Fruit fly (Drosophila melanogaster) whole organism, embryonic: ENCODE results near the gene CG14965.
A peak's percentile ranks its signal among the peaks of the same experiment; 100 is the strongest.

Experiments used
- Asciz ChIP-seq: fragments of 200-800 bp; sonication (Bioruptor generic); optimal IDR thresholded peaks from 2 replicates; lab custom pipeline; 2017; ENCODE audit warnings: missing biosample characterization, mild to moderate bottlenecking, missing genetic modification characterization, missing genetic modification reagents
- Awh ChIP-seq: fragments of 200-800 bp; sonication (Bioruptor generic); IDR thresholded peaks from 2 replicates; pipeline ENCODE4, ENCODE4 v1.3.6; 2022; ENCODE audit warnings: missing biosample characterization, missing genetic modification characterization
- CG10209 ChIP-seq: fragments of 200-800 bp; sonication (Bioruptor generic); optimal IDR thresholded peaks from 3 replicates; lab custom pipeline; 2017; ENCODE audit warnings: missing biosample characterization, mild to moderate bottlenecking, missing genetic modification characterization, missing genetic modification reagents
- CG10267 ChIP-seq: fragments of 200-800 bp; sonication (Bioruptor generic); optimal IDR thresholded peaks from 2 replicates; lab custom pipeline; 2018; ENCODE audit warnings: missing biosample characterization, mild to moderate bottlenecking, missing genetic modification characterization, moderate library complexity
- CG10321 ChIP-seq: fragments of 200-800 bp; sonication (Bioruptor generic); IDR thresholded peaks from 2 replicates; pipeline ENCODE4 v1.3.6; 2022; ENCODE audit warnings: missing biosample characterization, missing genetic modification characterization
- CG10431 ChIP-seq: fragments of 200-800 bp; sonication (Bioruptor generic); optimal IDR thresholded peaks from 3 replicates; lab custom pipeline; 2018; ENCODE audit warnings: missing biosample characterization, mild to moderate bottlenecking, missing genetic modification characterization
- CG11093 ChIP-seq: fragments of 200-800 bp; sonication (Bioruptor generic); IDR thresholded peaks from 3 replicates; pipeline ENCODE4 v1.3.6; 2022; ENCODE audit warnings: missing biosample characterization, missing genetic modification characterization
- CG11247 ChIP-seq: fragments of 200-800 bp; sonication (Bioruptor generic); IDR thresholded peaks from 2 replicates; pipeline ENCODE4 v1.3.6; 2022; ENCODE audit warnings: missing biosample characterization, missing genetic modification characterization
- CG12236 ChIP-seq: fragments of 200-800 bp; sonication (Bioruptor generic); optimal IDR thresholded peaks from 2 replicates; lab custom pipeline; 2016; ENCODE audit warnings: missing biosample characterization, missing genetic modification characterization
- CG14441 ChIP-seq: fragments of 200-800 bp; sonication (Bioruptor generic); IDR thresholded peaks from 2 replicates; pipeline ENCODE4 v1.3.6; 2022; ENCODE audit warnings: missing biosample characterization, missing genetic modification characterization
- CG15269 ChIP-seq: fragments of 200-800 bp; sonication (Bioruptor generic); optimal IDR thresholded peaks from 2 replicates; lab custom pipeline; 2018; ENCODE audit warnings: missing biosample characterization, mild to moderate bottlenecking, missing genetic modification characterization, moderate library complexity
- CG17186 ChIP-seq: fragments of 200-800 bp; sonication (Bioruptor generic); optimal IDR thresholded peaks from 3 replicates; lab custom pipeline; 2017; ENCODE audit warnings: missing biosample characterization, missing genetic modification reagents, missing genetic modification characterization
- CG17328 ChIP-seq: fragments of 200-800 bp; sonication (Bioruptor generic); IDR thresholded peaks from 2 replicates; pipeline ENCODE4 v1.3.6; 2022; ENCODE audit warnings: missing biosample characterization, missing genetic modification characterization
- CG17385 ChIP-seq: fragments of 200-800 bp; sonication (Bioruptor generic); optimal IDR thresholded peaks from 3 replicates; lab custom pipeline; 2018; ENCODE audit warnings: missing biosample characterization, mild to moderate bottlenecking, missing genetic modification characterization
- CG1832 ChIP-seq: fragments of 200-800 bp; sonication (Bioruptor generic); optimal IDR thresholded peaks from 2 replicates; lab custom pipeline; 2017; ENCODE audit warnings: missing biosample characterization, mild to moderate bottlenecking, missing genetic modification characterization, inconsistent platforms
- CG2120 ChIP-seq: fragments of 200-800 bp; sonication (Bioruptor generic); optimal IDR thresholded peaks from 3 replicates; lab custom pipeline; 2016; ENCODE audit warnings: missing biosample characterization, missing genetic modification characterization
- CG2875 ChIP-seq: fragments of 200-800 bp; sonication (Bioruptor generic); optimal IDR thresholded peaks from 2 replicates; lab custom pipeline; 2017; ENCODE audit warnings: missing biosample characterization, mild to moderate bottlenecking, missing genetic modification characterization, missing genetic modification reagents
- CG2889 ChIP-seq: fragments of 200-800 bp; sonication (Bioruptor generic); IDR thresholded peaks from 3 replicates; pipeline ENCODE4 v1.3.6; 2022; ENCODE audit warnings: missing biosample characterization, missing genetic modification characterization
- CG31365 ChIP-seq: fragments of 200-800 bp; sonication (Bioruptor generic); optimal IDR thresholded peaks from 2 replicates; lab custom pipeline; 2018; ENCODE audit warnings: missing biosample characterization, mild to moderate bottlenecking, missing genetic modification characterization
- CG32767 ChIP-seq: fragments of 200-800 bp; sonication (Bioruptor generic); IDR thresholded peaks from 2 replicates; pipeline ENCODE4 v1.3.6; 2022; ENCODE audit warnings: missing biosample characterization, missing genetic modification characterization
- CG34224 ChIP-seq: fragments of 200-800 bp; sonication (Bioruptor generic); IDR thresholded peaks from 3 replicates; pipeline ENCODE4 v1.3.6; 2022; ENCODE audit warnings: missing biosample characterization, missing genetic modification characterization; ENCODE audit not compliant: partially characterized antibody
- CG4360 ChIP-seq: fragments of 200-800 bp; sonication (Bioruptor generic); IDR thresholded peaks from 2 replicates; pipeline ENCODE4 v1.3.6; 2022; ENCODE audit warnings: missing biosample characterization, missing genetic modification characterization
- CG4617 ChIP-seq: fragments of 200-800 bp; sonication (Bioruptor generic); optimal IDR thresholded peaks from 3 replicates; lab custom pipeline; 2016; ENCODE audit warnings: missing biosample characterization, missing genetic modification characterization, borderline replicate concordance
- CG6854 ChIP-seq: fragments of 200-800 bp; sonication (Bioruptor generic); optimal IDR thresholded peaks from 3 replicates; lab custom pipeline; 2017; ENCODE audit warnings: missing biosample characterization, mild to moderate bottlenecking, missing genetic modification characterization
- Dp ChIP-seq: fragments of 200-800 bp; sonication (Bioruptor generic); optimal IDR thresholded peaks from 2 replicates; lab custom pipeline; 2018; ENCODE audit warnings: missing biosample characterization, mild to moderate bottlenecking, missing genetic modification characterization, moderate library complexity
- Fer3 ChIP-seq: fragments of 200-800 bp; sonication (Bioruptor generic); optimal IDR thresholded peaks from 2 replicates; lab custom pipeline; 2018; ENCODE audit warnings: missing biosample characterization, mild to moderate bottlenecking, missing genetic modification characterization, moderate library complexity
- HLH3B ChIP-seq: fragments of 200-800 bp; sonication (Bioruptor generic); IDR thresholded peaks from 2 replicates; pipeline ENCODE4 v1.3.6; 2022; ENCODE audit warnings: missing biosample characterization, missing genetic modification characterization
- Hand ChIP-seq: fragments of 200-800 bp; sonication (Bioruptor generic); optimal IDR thresholded peaks from 2 replicates; lab custom pipeline; 2017; ENCODE audit warnings: mild to moderate bottlenecking, missing biosample characterization, missing genetic modification reagents, missing genetic modification characterization
- Hmr ChIP-seq: fragments of 200-800 bp; sonication (Bioruptor generic); optimal IDR thresholded peaks from 3 replicates; lab custom pipeline; 2017; ENCODE audit warnings: mild to moderate bottlenecking, missing biosample characterization, missing genetic modification reagents, missing genetic modification characterization
- Jarid2 ChIP-seq: fragments of 200-800 bp; sonication (Bioruptor generic); optimal IDR thresholded peaks from 3 replicates; lab custom pipeline; 2017; ENCODE audit warnings: mild to moderate bottlenecking, missing biosample characterization, missing genetic modification reagents, missing genetic modification characterization
- Kr ChIP-seq: fragments of 200-800 bp; sonication (Bioruptor generic); optimal IDR thresholded peaks from 2 replicates; lab custom pipeline; 2017; ENCODE audit warnings: missing biosample characterization, mild to moderate bottlenecking, missing genetic modification characterization
- Nf-YA ChIP-seq: fragments of 200-800 bp; sonication (Bioruptor generic); IDR thresholded peaks from 2 replicates; pipeline ENCODE4 v1.3.6; 2022; ENCODE audit warnings: missing biosample characterization, missing genetic modification characterization
- Sox102F ChIP-seq: fragments of 200-800 bp; sonication (Bioruptor generic); optimal IDR thresholded peaks from 2 replicates; lab custom pipeline; 2018; ENCODE audit warnings: missing biosample characterization, mild to moderate bottlenecking, missing genetic modification characterization, moderate library complexity
- ash1 ChIP-seq: fragments of 200-800 bp; sonication (Bioruptor generic); optimal IDR thresholded peaks from 2 replicates; lab custom pipeline; 2018; ENCODE audit warnings: missing biosample characterization, mild to moderate bottlenecking, missing genetic modification characterization
- br ChIP-seq: fragments of >200 bp; optimal IDR thresholded peaks from 2 replicates; lab custom pipeline; 2017
- btn ChIP-seq: fragments of 200-800 bp; sonication (Bioruptor generic); optimal IDR thresholded peaks from 2 replicates; lab custom pipeline; 2016; ENCODE audit warnings: missing biosample characterization, missing genetic modification characterization
- chn ChIP-seq: fragments of 200-800 bp; sonication (Bioruptor generic); optimal IDR thresholded peaks from 2 replicates; lab custom pipeline; 2016; ENCODE audit warnings: missing biosample characterization, missing genetic modification characterization
- crc ChIP-seq: fragments of 200-800 bp; sonication (Bioruptor generic); optimal IDR thresholded peaks from 2 replicates; lab custom pipeline; 2016; ENCODE audit warnings: missing biosample characterization, missing genetic modification characterization
- da ChIP-seq: fragments of 200-800 bp; sonication (Bioruptor generic); optimal IDR thresholded peaks from 2 replicates; lab custom pipeline; 2016; ENCODE audit warnings: missing biosample characterization, missing genetic modification characterization
- ewg ChIP-seq: fragments of 200-800 bp; sonication (Bioruptor generic); optimal IDR thresholded peaks from 3 replicates; lab custom pipeline; 2017; ENCODE audit warnings: mild to moderate bottlenecking, missing biosample characterization, missing genetic modification reagents, missing genetic modification characterization
- ham ChIP-seq: fragments of 200-800 bp; sonication (Bioruptor generic); IDR thresholded peaks from 2 replicates; pipeline ENCODE4 v1.3.6; 2022; ENCODE audit warnings: missing biosample characterization, missing genetic modification characterization
- hbn ChIP-seq: fragments of 200-800 bp; sonication (Bioruptor generic); IDR thresholded peaks from 2 replicates; pipeline ENCODE4 v1.3.6; 2022; ENCODE audit warnings: missing biosample characterization, missing genetic modification characterization; ENCODE audit not compliant: partially characterized antibody
- kah ChIP-seq: fragments of 200-800 bp; sonication (Bioruptor generic); optimal IDR thresholded peaks from 2 replicates; lab custom pipeline; 2018; ENCODE audit warnings: missing biosample characterization, mild to moderate bottlenecking, missing genetic modification characterization
- mld ChIP-seq: fragments of 200-800 bp; sonication (Bioruptor generic); IDR thresholded peaks from 3 replicates; pipeline ENCODE4 v1.3.6; 2022; ENCODE audit warnings: missing biosample characterization, missing genetic modification characterization; ENCODE audit not compliant: partially characterized antibody
- nau ChIP-seq: fragments of 200-800 bp; sonication (Bioruptor generic); optimal IDR thresholded peaks from 3 replicates; lab custom pipeline; 2017; ENCODE audit warnings: missing biosample characterization, mild to moderate bottlenecking, missing genetic modification characterization, missing genetic modification reagents
- p53 ChIP-seq: fragments of 200-800 bp; sonication (Bioruptor generic); optimal IDR thresholded peaks from 2 replicates; lab custom pipeline; 2016; ENCODE audit warnings: missing biosample characterization, missing genetic modification characterization
- toy ChIP-seq: fragments of 200-800 bp; sonication (Bioruptor generic); IDR thresholded peaks from 2 replicates; pipeline ENCODE4 v1.3.6; 2022; ENCODE audit warnings: missing biosample characterization, missing genetic modification characterization
- twi ChIP-seq: fragments of 200-800 bp; optimal IDR thresholded peaks from 2 replicates; lab custom pipeline; 2019; ENCODE audit warnings: missing biosample characterization, mild to moderate bottlenecking, missing genetic modification characterization, moderate library complexity
- vfl ChIP-seq: fragments of 200-800 bp; sonication (Bioruptor generic); optimal IDR thresholded peaks from 2 replicates; lab custom pipeline; 2016; ENCODE audit warnings: missing biosample characterization, missing genetic modification characterization
- zf30C ChIP-seq: fragments of 200-800 bp; sonication (Bioruptor generic); optimal IDR thresholded peaks from 3 replicates; lab custom pipeline; 2018; ENCODE audit warnings: missing biosample characterization, mild to moderate bottlenecking, missing genetic modification characterization

Gene CG14965

dm6 chr3L:3178530-3179096 is 13.7 kb downstream of the CG14965 start, which contains the start of the genes MnM and Girdin (continued):
- no peak for TF ChIP-seq Hand (GFP tag; lab: Kevin White, UChicago)
- TF ChIP-seq CG4360, result no peak
- TF ChIP-seq zf30C (GFP tag; lab: Kevin White, UChicago), result no peak
- TF ChIP-seq CG10267 (tag; lab: Kevin White, UChicago), result peak; percentile 55
- no peak for TF ChIP-seq kah (GFP tag; lab: Kevin White, UChicago)
- TF ChIP-seq p53, result peak; percentile 40
- no peak for TF ChIP-seq Jarid2 (GFP tag; lab: Kevin White, UChicago)
- peak; percentile 91 for TF ChIP-seq CG2120 (GFP tag; lab: Kevin White, UChicago)
- peak; percentile 1 for TF ChIP-seq CG12236 (GFP tag; lab: Kevin White, UChicago)
- TF ChIP-seq ewg (GFP tag; lab: Kevin White, UChicago), result peak; percentile 10
- TF ChIP-seq CG17186 (GFP tag; lab: Kevin White, UChicago), result peak; percentile 53
- TF ChIP-seq CG4617 (GFP tag; lab: Kevin White, UChicago), result peak; percentile 84
- TF ChIP-seq Fer3 (tag; lab: Kevin White, UChicago), result no peak
- no peak for TF ChIP-seq CG32767 (GFP tag; lab: Robert Waterston, UW)
- no peak for TF ChIP-seq CG2889
- TF ChIP-seq CG11247, result peak; percentile 34; the same call in 1 of the 2 replicates
- TF ChIP-seq hbn (GFP tag; lab: Robert Waterston, UW), result peak; percentile 75
- peak; percentile 0 for TF ChIP-seq crc
- no peak for TF ChIP-seq CG6854 (GFP tag; lab: Kevin White, UChicago)
- TF ChIP-seq Sox102F (GFP tag; lab: Kevin White, UChicago), result no peak
- no peak for TF ChIP-seq Awh (GFP tag; lab: Robert Waterston, UW)
- no peak for TF ChIP-seq CG31365 (tag; lab: Kevin White, UChicago)
- TF ChIP-seq toy (GFP tag; lab: Robert Waterston, UW), result no peak
- peak; percentile 60; the same call in 1 of the 3 replicates for TF ChIP-seq mld (GFP tag; lab: Robert Waterston, UW)
- TF ChIP-seq Dp, result peak; percentile 84
- TF ChIP-seq ham (GFP tag; lab: Robert Waterston, UW), result no peak
- TF ChIP-seq Kr (GFP tag; lab: Kevin White, UChicago), result no peak
- TF ChIP-seq CG10431, result no peak
- TF ChIP-seq br, result no peak
- peak; percentile 56 for TF ChIP-seq CG10209 (GFP tag; lab: Kevin White, UChicago)
- peak; percentile 43 for TF ChIP-seq twi (tag; lab: Kevin White, UChicago)
- peak; percentile 56 for TF ChIP-seq vfl (GFP tag; lab: Kevin White, UChicago)
- peak; percentile 74; the same call in 2 of the 3 replicates for TF ChIP-seq CG34224 (GFP tag; lab: Robert Waterston, UW)
- peak; percentile 78 for TF ChIP-seq chn
- no peak for TF ChIP-seq nau
- TF ChIP-seq CG1832 (GFP tag; lab: Kevin White, UChicago), result no peak
- no peak for TF ChIP-seq Nf-YA
- TF ChIP-seq Hmr (GFP tag; lab: Kevin White, UChicago), result peak; percentile 59
- TF ChIP-seq da (GFP tag; lab: Kevin White, UChicago), result peak; percentile 28
- no peak for TF ChIP-seq CG17385 (GFP tag; lab: Kevin White, UChicago)
- no peak for TF ChIP-seq CG10321
- TF ChIP-seq HLH3B (GFP tag; lab: Robert Waterston, UW), result no peak; the same call in 1 of the 2 replicates
- TF ChIP-seq CG14441 (GFP tag; lab: Robert Waterston, UW), result 0 out of 2 replicates have a peak, but pooled peaks have one; percentile 19
- no peak for TF ChIP-seq CG2875
- no peak for TF ChIP-seq CG11093
- peak; percentile 52 for TF ChIP-seq btn (GFP tag; lab: Kevin White, UChicago)
- TF ChIP-seq ash1 (GFP tag; lab: Kevin White, UChicago), result no peak
- TF ChIP-seq CG17328 (GFP tag; lab: Robert Waterston, UW), result no peak
- TF ChIP-seq CG15269 (tag; lab: Kevin White, UChicago), result no peak
- TF ChIP-seq Asciz (GFP tag; lab: Kevin White, UChicago), result no peak
